Worm (Caenorhabditis elegans): ENCODE results near the gene uso-1.
"Not testable (repeated sequence)": the region's sequence is repeated elsewhere in the genome, so short reads cannot be mapped to it uniquely, and the experiment has no call there.

uso-1 gene

DNA sequence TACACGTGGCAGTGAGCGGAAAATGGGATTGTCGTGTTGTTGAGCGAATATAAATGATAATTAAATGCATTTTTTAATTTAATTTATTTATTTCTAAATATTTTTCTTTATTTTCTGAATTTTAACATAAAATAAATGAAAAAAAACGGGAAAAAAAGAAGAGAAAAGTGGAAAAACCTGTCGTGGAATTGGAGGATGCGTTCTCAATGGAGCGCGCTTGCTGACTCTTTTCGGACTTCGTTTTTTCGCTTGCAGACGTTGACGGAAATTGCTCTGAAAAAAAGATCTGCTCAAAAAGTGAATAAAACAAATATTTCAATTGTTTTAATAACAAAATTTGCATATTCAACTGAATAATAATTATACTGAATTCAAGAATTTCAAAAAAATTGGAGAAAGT, 1.1 kb downstream of the uso-1 start (continued):
- TF ChIP-seq efl-1 (optimal IDR thresholded peaks at IDR 0.05) = peak; percentile 25 to 27
- peak in 1 of 2 experiments; percentile 35 for TF ChIP-seq efl-1 (GFP tag; optimal IDR thresholded peaks at IDR 0.05 in 1 of 2)
- TF ChIP-seq nhr-71 (tag; optimal IDR thresholded peaks at IDR 0.05) = no peak
- TF ChIP-seq fkh-8 (tag; optimal IDR thresholded peaks at IDR 0.05) = no peak
- peak; percentile 26 for TF ChIP-seq F16B12.6 (tag; optimal IDR thresholded peaks at IDR 0.05)
- peak in 1 of 2 experiments; percentile 42 for TF ChIP-seq lsy-2 (tag; optimal IDR thresholded peaks at IDR 0.05)
- TF ChIP-seq ceh-82 (tag; optimal IDR thresholded peaks at IDR 0.05) = peak in 1 of 3 experiments; percentile 23
- TF ChIP-seq nhr-47 (tag; optimal IDR thresholded peaks at IDR 0.05) = peak; percentile 1
- TF ChIP-seq nhr-12 (tag; optimal IDR thresholded peaks at IDR 0.05) = no peak
- no peak for TF ChIP-seq tlp-1 (tag; optimal IDR thresholded peaks at IDR 0.05)
- TF ChIP-seq ets-5 (GFP tag; IDR thresholded peaks at IDR 0.05) = no peak

DNA sequence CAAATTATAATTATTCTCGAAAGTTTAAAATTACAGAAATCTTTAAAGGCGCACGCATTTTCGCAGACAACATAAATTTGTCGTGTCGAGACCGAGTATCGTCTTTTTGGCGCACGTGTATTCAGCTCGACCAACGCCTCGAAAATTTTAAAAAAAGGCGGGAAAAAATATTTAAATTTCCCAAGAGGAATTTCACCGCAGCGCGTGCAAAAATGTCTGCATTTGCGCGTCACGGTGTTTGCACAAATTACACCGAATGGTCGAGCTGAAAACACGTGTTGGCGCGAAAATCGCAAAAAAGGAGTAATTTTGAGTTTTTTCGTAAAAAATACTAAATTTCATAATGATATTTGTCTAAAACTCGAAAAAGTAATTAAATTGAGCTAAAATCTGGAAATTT, 3.9 kb downstream of the uso-1 start:
- TF ChIP-seq egl-27 (tag; optimal IDR thresholded peaks at IDR 0.05) (no peak), efl-1 (optimal IDR thresholded peaks at IDR 0.05) (peak in 1 of 2 experiments; percentile 77), efl-1 (GFP tag; optimal IDR thresholded peaks at IDR 0.05 in 1 of 2) (peak in 1 of 2 experiments; percentile 46)

DNA sequence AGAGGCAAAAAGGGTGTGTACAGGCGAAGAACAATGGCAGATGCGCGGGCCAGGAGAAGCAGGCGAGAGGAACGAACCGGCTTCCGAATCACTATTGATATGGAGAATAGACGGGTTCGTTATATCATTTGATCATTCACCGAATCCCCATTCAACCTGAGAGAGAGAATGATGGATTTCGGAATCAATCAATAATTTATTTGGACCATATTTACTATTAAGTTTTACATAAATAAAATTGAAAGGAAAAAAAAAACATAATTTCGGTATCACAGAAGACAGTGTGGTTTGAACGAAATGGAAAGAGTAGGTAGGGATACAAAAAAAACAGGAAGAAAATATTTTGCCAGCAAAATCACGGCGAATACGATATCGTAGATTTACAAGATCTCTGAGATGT, 9.3 kb downstream of the uso-1 start, which contains the start of gene mam-3:
TSS of gene mam-3 (minus strand) at position 101 of the 400 bp plus-strand sequence.
- TF ChIP-seq sup-37 (GFP tag; optimal IDR thresholded peaks at IDR 0.05) = no peak
- TF ChIP-seq C34B4.2 (tag; optimal IDR thresholded peaks at IDR 0.05) = no peak
- TF ChIP-seq skn-1 (tag; optimal IDR thresholded peaks at IDR 0.05) = no peak
- no peak for TF ChIP-seq jun-1 (tag; optimal IDR thresholded peaks at IDR 0.05)
- TF ChIP-seq hlh-4 (tag; optimal IDR thresholded peaks at IDR 0.05) = no peak
- no peak for TF ChIP-seq ceh-88 (GFP tag; IDR thresholded peaks at IDR 0.05)
- no peak for TF ChIP-seq snu-23 (GFP tag; optimal IDR thresholded peaks at IDR 0.05)
- no peak for TF ChIP-seq tbx-2 (tag; optimal IDR thresholded peaks at IDR 0.05)
- no peak for TF ChIP-seq elt-3 (tag; optimal IDR thresholded peaks at IDR 0.05)
- TF ChIP-seq Y116A8C.19 (tag; optimal IDR thresholded peaks at IDR 0.05; ENCODE audit: borderline replicate concordance) = no peak
- no peak for TF ChIP-seq tlp-1 (tag; optimal IDR thresholded peaks at IDR 0.05)
- no peak for TF ChIP-seq unc-98 (GFP tag; IDR thresholded peaks at IDR 0.05)

DNA sequence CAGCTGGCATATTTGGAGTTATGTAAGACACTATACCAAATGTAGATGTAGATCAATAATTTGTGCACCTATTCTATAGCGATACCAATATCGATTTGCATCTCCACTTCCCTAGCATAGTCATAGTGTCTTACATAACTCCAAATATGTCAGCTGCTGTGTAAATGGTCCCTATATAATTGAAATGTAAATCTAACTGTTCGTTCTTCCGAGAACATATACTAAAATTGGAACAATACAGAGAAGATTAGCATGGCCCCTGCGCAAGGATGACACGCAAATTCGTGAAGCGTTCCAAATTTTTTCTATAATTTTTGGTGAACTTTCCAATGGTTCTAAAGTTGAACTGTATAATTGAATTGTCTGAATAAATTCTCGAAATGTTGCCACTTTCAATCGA, 11.1 kb downstream of the uso-1 start:
- TF ChIP-seq nhr-85 (tag) = peak; percentile 30

DNA sequence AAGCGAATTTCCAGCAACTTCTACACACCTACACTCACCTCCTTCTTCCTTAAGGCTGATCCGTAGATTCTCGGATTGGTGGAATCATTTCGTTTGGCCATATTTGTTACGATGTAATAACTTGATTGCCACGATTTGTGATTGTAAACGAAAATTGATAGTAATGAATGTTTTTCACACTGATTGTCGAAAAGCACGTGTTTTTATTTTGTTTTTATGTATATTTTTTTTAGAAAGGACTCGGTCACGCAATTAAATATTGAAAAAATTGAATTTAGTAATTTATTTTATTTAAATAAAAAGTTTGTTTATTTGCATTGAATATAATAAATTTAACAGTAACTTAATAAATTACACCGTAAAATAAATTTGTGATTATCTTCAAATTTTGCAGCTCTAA, 20.7 kb downstream of the uso-1 start, which contains the start of gene K09B11.5:
TSS of gene K09B11.5 (minus strand) at position 101 of the 400 bp plus-strand sequence.
- TF ChIP-seq aha-1 (tag; optimal IDR thresholded peaks at IDR 0.05); zip-4 (GFP tag; optimal IDR thresholded peaks at IDR 0.05); lin-15B (tag; optimal IDR thresholded peaks at IDR 0.05): not testable (repeated sequence)

DNA sequence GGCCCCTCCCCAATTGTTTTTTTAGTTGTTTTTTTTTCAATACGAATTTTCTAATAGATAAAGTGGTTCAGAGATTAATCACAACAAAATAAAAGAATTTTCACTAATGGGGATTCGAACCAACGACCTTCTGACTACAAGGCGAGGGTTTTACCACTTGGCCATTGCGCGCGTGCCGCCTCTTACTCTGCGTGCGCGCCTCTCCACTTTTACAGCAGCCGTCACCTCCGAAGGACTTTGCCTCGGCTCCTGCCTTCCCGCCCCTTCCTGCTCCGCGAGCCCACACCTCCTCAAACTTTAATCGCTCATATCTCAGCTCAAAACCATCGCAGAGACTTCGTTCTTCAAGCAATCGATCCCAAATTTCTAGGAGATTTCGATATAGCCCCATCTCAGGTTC, 24.5 kb downstream of the uso-1 start:
- TF ChIP-seq lin-13 (GFP tag; optimal IDR thresholded peaks at IDR 0.05) = peak; percentile 28
- peak; percentile 57 for TF ChIP-seq nhr-47 (tag; optimal IDR thresholded peaks at IDR 0.05)
- TF ChIP-seq nhr-19 (GFP tag; conservative IDR thresholded peaks at IDR 0.05) = peak; percentile 66
- peak; percentile 42; the same call in 1 of the 2 replicates for TF ChIP-seq isw-1 (GFP tag; IDR thresholded peaks at IDR 0.05)
- TF ChIP-seq snpc-4 (tag; optimal IDR thresholded peaks at IDR 0.05) = peak; percentile 50
- TF ChIP-seq dsc-1 (tag; optimal IDR thresholded peaks at IDR 0.05) = peak; percentile 23
- 0 out of 2 replicates have a peak, but pooled peaks have one; percentile 26 for TF ChIP-seq grh-1 (GFP tag; IDR thresholded peaks at IDR 0.05)
- peak in 1 of 2 experiments; percentile 0 for TF ChIP-seq efl-1 (optimal IDR thresholded peaks at IDR 0.05)
- peak in 1 of 2 experiments; percentile 65 for TF ChIP-seq efl-1 (GFP tag; optimal IDR thresholded peaks at IDR 0.05 in 1 of 2)
- TF ChIP-seq swsn-7 (tag; optimal IDR thresholded peaks at IDR 0.05) = peak; percentile 20
- peak; percentile 11 for TF ChIP-seq tbx-2 (tag; optimal IDR thresholded peaks at IDR 0.05)

Data from whole organism, L1 larva.